Fruit fly (Drosophila melanogaster): Measurements from ENCODE around the gene X11L.

X11L gene

dm6 chrX:17582650-17583049 is 16.8 kb upstream of the X11L start (continued):
- TF ChIP-seq ap (GFP tag; IDR thresholded peaks at IDR 0.05) (no peak), CG5245 (GFP tag; optimal IDR thresholded peaks at IDR 0.05) (no peak), CG15269 (tag; optimal IDR thresholded peaks at IDR 0.05) (peak; percentile 48), crc (GFP tag; optimal IDR thresholded peaks at IDR 0.05) (peak; percentile 33), jumu (GFP tag; optimal IDR thresholded peaks at IDR 0.05) (no peak), tll (GFP tag; optimal IDR thresholded peaks at IDR 0.05) (no peak), salm (tag; optimal IDR thresholded peaks at IDR 0.05) (no peak), aop (GFP tag; IDR thresholded peaks at IDR 0.05) (no peak), crol (GFP tag; IDR thresholded peaks at IDR 0.05) (no peak), CG8089 (GFP tag; optimal IDR thresholded peaks at IDR 0.05) (peak; percentile 48), sim (GFP tag; IDR thresholded peaks at IDR 0.05) (no peak), sr (GFP tag; IDR thresholded peaks at IDR 0.05) (peak; percentile 22; the same call in 1 of the 3 replicates), CG31365 (tag; optimal IDR thresholded peaks at IDR 0.05) (no peak), CG7556 (GFP tag; optimal IDR thresholded peaks at IDR 0.05) (no peak), Bgb (GFP tag; IDR thresholded peaks at IDR 0.05; ENCODE audit: partially characterized antibody) (no peak), Pdp1 (GFP tag; optimal IDR thresholded peaks at IDR 0.05) (no peak), CG6683 (GFP tag; optimal IDR thresholded peaks at IDR 0.05) (no peak), pho (GFP tag; optimal IDR thresholded peaks at IDR 0.05) (peak; percentile 26), CG10979 (tag; optimal IDR thresholded peaks at IDR 0.05) (no peak), CG3838 (GFP tag; optimal IDR thresholded peaks at IDR 0.05) (no peak), NC2β (GFP tag; optimal IDR thresholded peaks at IDR 0.05) (no peak), fd64A (GFP tag; optimal IDR thresholded peaks at IDR 0.05) (peak; percentile 16), stc (GFP tag; IDR thresholded peaks at IDR 0.05) (peak; percentile 37; the same call in 1 of the 2 replicates), CG10959 (GFP tag; IDR thresholded peaks at IDR 0.05) (no peak), CG1647 (GFP tag; optimal IDR thresholded peaks at IDR 0.05) (peak; percentile 25), CG33213 (GFP tag; optimal IDR thresholded peaks at IDR 0.05) (peak; percentile 46), insv (GFP tag; optimal IDR thresholded peaks at IDR 0.05) (no peak), CG4707 (GFP tag; optimal IDR thresholded peaks at IDR 0.05) (no peak), CG3726 (GFP tag; IDR thresholded peaks at IDR 0.05) (0 out of 3 replicates have a peak, but pooled peaks have one; percentile 42), CG6175 (GFP tag; IDR thresholded peaks at IDR 0.05) (no peak), CG11093 (GFP tag; IDR thresholded peaks at IDR 0.05) (no peak), nmo (GFP tag; optimal IDR thresholded peaks at IDR 0.05) (no peak), chm (GFP tag; IDR thresholded peaks at IDR 0.05) (no peak), CG12942 (GFP tag; optimal IDR thresholded peaks at IDR 0.05) (peak; percentile 5), CG4424 (GFP tag; optimal IDR thresholded peaks at IDR 0.05) (no peak), CG2889 (GFP tag; IDR thresholded peaks at IDR 0.05) (no peak), CG7357 (GFP tag; IDR thresholded peaks at IDR 0.05) (no peak), Rfx (GFP tag; IDR thresholded peaks at IDR 0.05) (peak; percentile 10; the same call in 1 of the 2 replicates), Hmr (GFP tag; optimal IDR thresholded peaks at IDR 0.05) (peak; percentile 63), CG4328 (GFP tag; optimal IDR thresholded peaks at IDR 0.05) (peak; percentile 21), Rx (GFP tag; IDR thresholded peaks at IDR 0.05) (no peak), lov (optimal IDR thresholded peaks at IDR 0.05) (no peak), lov (GFP tag; IDR thresholded peaks at IDR 0.05) (no peak), CG30431 (GFP tag; optimal IDR thresholded peaks at IDR 0.05) (no peak), ATbp (GFP tag; optimal IDR thresholded peaks at IDR 0.05) (peak; percentile 70), MESR4 (GFP tag; optimal IDR thresholded peaks at IDR 0.05) (no peak), tio (GFP tag; optimal IDR thresholded peaks at IDR 0.05) (no peak), Atf6 (GFP tag; IDR thresholded peaks at IDR 0.05) (peak; percentile 47; the same call in 1 of the 2 replicates), eyg (GFP tag; optimal IDR thresholded peaks at IDR 0.05) (peak; percentile 18), Taf1 (GFP tag; IDR thresholded peaks at IDR 0.05) (no peak), ems (GFP tag; optimal IDR thresholded peaks at IDR 0.05) (no peak), CG7745 (tag; optimal IDR thresholded peaks at IDR 0.05) (no peak)

All from whole organism, embryonic.